Fruit fly (Drosophila melanogaster): ENCODE measurements around the gene CG4053.

CG4053 gene

DNA sequence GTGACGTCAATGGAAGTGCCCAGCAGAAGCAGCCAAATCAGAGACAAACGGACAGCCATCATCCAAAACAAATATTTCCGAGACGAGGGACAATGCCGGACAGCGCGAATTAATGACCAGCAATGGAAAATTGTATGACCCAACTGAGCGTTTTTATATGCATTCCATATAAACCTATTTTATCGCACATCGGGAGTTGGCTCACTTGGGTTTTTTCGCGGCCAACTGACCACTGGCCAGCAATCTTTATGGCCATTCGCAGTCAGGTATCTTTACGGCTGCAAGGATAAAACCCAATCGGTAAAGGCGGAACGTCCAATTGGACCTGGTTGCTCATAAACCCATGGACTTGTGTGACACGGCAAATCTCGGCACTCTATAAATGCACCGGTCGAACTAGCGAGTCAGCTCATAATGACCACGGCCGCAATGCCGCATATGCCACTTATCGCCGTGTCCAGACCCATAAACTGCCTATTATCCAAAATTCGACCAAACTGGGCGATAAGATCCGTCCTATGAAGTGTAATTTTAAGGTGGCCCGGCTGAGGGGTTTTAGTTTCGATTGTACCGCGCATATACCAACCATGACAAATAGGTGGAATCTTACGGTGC is at the start of gene CG4053, which contains the start of gene CG31266:
Gene CG4053, minus strand, starts transcription at position 101 of the 615 bp plus-strand sequence.
Gene CG31266, plus strand, starts transcription at position 565 of the 615 bp plus-strand sequence.
- no peak for TF ChIP-seq h (optimal IDR thresholded peaks at IDR 0.05)
- TF ChIP-seq ttk (optimal IDR thresholded peaks at IDR 0.05): no peak
- no peak for TF ChIP-seq Myc (optimal IDR thresholded peaks at IDR 0.05)
- TF ChIP-seq Sin3A (optimal IDR thresholded peaks at IDR 0.05): no peak
- no peak for TF ChIP-seq insv (optimal IDR thresholded peaks at IDR 0.05)
- TF ChIP-seq psq (optimal IDR thresholded peaks at IDR 0.05): no peak

DNA sequence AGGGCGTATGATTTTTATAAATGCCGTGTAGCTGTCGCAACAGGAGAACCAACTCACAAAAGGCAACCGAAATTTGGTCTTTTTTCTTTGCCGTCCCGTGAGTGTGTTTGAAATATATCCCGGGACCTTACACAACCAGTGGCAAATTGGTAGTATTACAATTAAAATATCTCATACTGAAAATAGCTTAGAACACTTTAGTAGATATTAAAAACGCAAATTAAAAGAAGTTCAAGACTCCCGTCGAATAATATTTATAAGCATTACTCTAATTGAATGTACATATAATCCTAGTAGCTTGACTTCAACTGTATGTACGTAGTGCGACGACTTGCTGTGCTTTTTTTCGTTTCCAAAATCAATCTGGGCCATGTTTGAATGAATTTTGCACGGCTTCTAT is 46.1 kb upstream of the CG4053 start:
- TF ChIP-seq ttk (optimal IDR thresholded peaks at IDR 0.05) (no peak), insv (optimal IDR thresholded peaks at IDR 0.05) (no peak), Sin3A (optimal IDR thresholded peaks at IDR 0.05) (no peak), psq (optimal IDR thresholded peaks at IDR 0.05) (no peak), h (optimal IDR thresholded peaks at IDR 0.05) (no peak), Myc (optimal IDR thresholded peaks at IDR 0.05) (no peak)

DNA sequence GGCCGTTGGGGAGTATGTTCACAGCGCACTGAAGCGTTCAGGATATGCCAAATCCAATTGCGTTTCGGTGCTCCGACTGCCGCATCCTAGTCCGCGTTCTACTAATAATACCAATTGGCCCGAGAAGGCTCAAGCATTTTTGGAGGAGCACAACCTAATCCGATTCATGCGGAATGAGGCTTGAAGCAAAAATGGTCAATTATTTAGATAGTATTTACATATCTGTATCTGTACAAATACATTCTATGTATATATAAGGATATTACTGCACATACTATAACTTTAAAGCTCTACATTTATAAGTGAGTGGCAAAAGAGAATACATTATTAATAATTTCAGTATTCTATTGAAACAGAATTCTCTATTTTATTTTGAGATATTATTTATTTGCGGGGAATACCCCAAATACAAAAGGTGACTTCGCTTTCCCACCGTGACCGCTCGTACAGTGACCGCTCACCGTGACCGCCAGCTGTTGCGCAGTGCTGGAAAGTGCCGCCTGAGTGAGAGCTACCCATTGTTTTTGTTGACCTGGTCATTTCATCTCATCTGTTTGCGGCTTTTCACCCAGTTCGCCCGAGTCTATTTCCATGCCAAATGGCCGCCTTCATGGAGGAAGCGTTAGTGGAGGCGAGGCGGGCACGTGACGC is 19.5 kb upstream of the CG4053 start, which contains the start of gene CG5292:
Gene CG5292, plus strand, starts transcription at position 486 of the 651 bp plus-strand sequence.
- TF ChIP-seq Sin3A (optimal IDR thresholded peaks at IDR 0.05): no peak
- no peak for TF ChIP-seq Myc (optimal IDR thresholded peaks at IDR 0.05)
- TF ChIP-seq h (optimal IDR thresholded peaks at IDR 0.05): no peak
- TF ChIP-seq insv (optimal IDR thresholded peaks at IDR 0.05): no peak
- TF ChIP-seq psq (optimal IDR thresholded peaks at IDR 0.05): no peak
- TF ChIP-seq ttk (optimal IDR thresholded peaks at IDR 0.05): no peak

DNA sequence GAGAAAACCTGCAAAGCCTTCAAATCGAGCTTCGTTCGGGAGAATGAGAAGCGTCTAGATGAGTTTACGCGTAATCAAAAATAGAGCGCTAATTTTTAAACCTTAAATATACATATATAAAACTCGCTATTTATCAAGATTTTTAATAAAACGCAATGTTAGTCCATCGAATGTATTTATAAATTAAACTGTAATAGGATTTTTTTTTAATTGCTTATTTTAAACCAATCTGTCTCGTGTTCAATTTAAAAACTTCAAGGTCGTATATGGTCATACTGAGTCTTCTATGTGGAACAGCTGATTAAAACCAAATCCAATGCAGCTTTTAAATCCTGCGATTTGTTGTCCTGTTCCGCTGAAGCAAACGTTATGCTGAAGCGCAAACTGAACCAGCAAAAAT is 18.3 kb upstream of the CG4053 start, which contains the start of gene Smug:
Gene Smug, plus strand, starts transcription at position 301 of the 400 bp plus-strand sequence.
- TF ChIP-seq Sin3A (optimal IDR thresholded peaks at IDR 0.05) (no peak), ttk (optimal IDR thresholded peaks at IDR 0.05) (no peak), Myc (optimal IDR thresholded peaks at IDR 0.05) (no peak), psq (optimal IDR thresholded peaks at IDR 0.05) (no peak), h (optimal IDR thresholded peaks at IDR 0.05) (no peak)

DNA sequence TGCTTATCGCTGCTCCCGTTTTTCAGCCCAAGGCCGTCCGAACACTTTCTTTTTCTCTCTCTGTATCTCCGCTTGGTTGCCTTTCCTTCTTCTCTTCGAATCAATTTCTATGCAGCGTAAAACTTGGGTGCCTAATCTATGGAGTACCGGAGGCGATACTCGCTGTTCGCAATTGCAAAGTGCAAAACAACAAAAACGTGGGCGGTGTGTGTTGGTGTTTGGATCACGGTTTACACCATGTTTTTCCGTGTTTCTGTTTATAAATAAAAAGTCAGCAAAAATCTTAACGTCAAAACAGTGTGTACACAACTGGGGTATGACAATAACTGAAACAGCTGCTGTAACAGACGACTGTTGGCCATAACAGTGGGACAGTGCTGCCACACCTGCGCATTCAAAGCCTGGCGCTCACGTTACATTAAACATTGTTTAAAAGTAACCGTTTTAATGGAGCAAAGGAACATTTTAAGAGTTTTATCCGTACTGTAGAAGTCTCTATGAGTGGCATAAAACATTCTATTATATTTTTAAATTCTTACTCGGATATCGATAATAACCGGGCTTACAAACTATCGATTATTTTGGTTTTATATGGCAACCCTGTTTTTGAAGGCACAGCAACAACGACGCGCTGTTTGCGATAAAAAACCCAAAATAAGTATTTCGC is 17.2 kb upstream of the CG4053 start, which contains the start of the genes m-cup and Det:
Gene m-cup, minus strand, starts transcription at position 333 of the 667 bp plus-strand sequence.
Gene Det, plus strand, starts transcription at position 588 of the 667 bp plus-strand sequence.
- TF ChIP-seq ttk (optimal IDR thresholded peaks at IDR 0.05): no peak
- TF ChIP-seq insv (optimal IDR thresholded peaks at IDR 0.05): no peak
- no peak for TF ChIP-seq h (optimal IDR thresholded peaks at IDR 0.05)
- no peak for TF ChIP-seq Myc (optimal IDR thresholded peaks at IDR 0.05)
- TF ChIP-seq psq (optimal IDR thresholded peaks at IDR 0.05): no peak
- no peak for TF ChIP-seq Sin3A (optimal IDR thresholded peaks at IDR 0.05)

DNA sequence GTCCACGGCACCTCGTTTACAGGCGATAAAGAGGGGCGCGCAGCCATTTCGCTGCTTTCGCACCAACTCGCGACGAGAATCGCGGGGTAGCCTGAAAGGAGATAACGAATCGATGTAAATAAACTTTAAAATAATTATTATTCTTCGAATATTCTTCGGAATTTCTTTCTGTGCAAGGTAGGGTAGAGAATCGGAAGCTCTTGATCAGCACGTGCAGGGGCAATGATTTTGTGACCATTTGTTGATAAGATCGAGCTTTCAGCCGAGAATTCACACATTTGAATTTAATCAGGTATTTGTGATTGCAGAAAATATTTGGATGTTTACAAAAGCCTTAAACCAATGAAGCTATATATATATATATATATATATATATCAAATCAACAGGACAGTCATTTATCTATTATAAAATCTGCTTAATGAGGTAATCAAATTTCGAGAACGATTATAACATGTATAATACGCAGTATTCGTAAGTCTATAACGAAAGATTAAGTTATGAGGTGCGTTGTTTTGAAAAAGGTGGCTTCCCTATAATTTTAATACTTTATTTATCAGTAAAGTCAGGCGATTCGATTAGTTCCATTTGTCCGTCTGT is 15.7 kb upstream of the CG4053 start:
- no peak for TF ChIP-seq ttk (optimal IDR thresholded peaks at IDR 0.05)
- TF ChIP-seq psq (optimal IDR thresholded peaks at IDR 0.05): no peak
- no peak for TF ChIP-seq Sin3A (optimal IDR thresholded peaks at IDR 0.05)
- no peak for TF ChIP-seq Myc (optimal IDR thresholded peaks at IDR 0.05)
- no peak for TF ChIP-seq insv (optimal IDR thresholded peaks at IDR 0.05)
- TF ChIP-seq h (optimal IDR thresholded peaks at IDR 0.05): no peak

DNA sequence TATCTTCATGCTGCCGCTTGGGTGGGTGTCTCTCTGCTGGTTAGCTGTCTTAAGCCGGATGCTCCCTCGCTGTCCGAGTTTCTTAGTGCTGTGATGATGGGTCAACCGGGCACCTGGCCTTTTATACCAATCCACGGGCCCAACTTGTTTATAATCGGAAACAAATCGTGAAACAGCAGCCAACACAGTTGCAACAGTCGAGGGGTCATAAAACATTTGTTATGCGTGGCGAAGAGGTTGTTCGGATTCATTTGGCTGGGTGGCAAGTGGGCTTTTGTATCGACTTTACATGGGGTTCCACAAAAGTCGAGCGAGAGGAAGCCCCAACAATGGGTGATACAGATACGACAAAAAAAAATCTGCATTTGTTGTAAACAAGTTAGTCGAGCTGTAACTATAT is 10.3 kb upstream of the CG4053 start, which contains the start of gene TwdlW:
Gene TwdlW, minus strand, starts transcription at position 101 of the 400 bp plus-strand sequence.
- TF ChIP-seq psq (optimal IDR thresholded peaks at IDR 0.05) (no peak), ttk (optimal IDR thresholded peaks at IDR 0.05) (no peak), h (optimal IDR thresholded peaks at IDR 0.05) (no peak), insv (optimal IDR thresholded peaks at IDR 0.05) (no peak), Sin3A (optimal IDR thresholded peaks at IDR 0.05) (no peak), Myc (optimal IDR thresholded peaks at IDR 0.05) (no peak)

DNA sequence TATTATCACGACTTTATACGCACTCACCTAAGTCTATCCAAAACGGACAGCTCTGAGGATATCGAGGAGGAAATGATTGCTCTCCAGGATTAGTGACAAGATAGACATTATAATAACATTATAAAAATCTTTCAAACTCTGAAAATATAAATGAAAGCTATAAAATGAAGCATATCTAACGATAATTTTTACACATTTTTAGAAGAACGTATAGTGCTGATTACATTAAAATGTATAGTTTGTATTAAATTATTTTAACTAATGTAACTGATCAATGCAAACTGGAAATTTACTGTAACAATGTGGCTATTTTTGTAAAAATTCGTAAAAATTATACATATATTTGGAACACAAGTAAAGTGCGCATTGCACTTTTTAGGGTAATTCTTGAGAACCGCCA is 6.7 kb upstream of the CG4053 start, which contains the start of gene CG5265:
Gene CG5265, plus strand, starts transcription at position 301 of the 400 bp plus-strand sequence.
- TF ChIP-seq psq (optimal IDR thresholded peaks at IDR 0.05) (no peak), h (optimal IDR thresholded peaks at IDR 0.05) (no peak), insv (optimal IDR thresholded peaks at IDR 0.05) (no peak), Sin3A (optimal IDR thresholded peaks at IDR 0.05) (no peak), ttk (optimal IDR thresholded peaks at IDR 0.05) (no peak), Myc (optimal IDR thresholded peaks at IDR 0.05) (no peak)

DNA sequence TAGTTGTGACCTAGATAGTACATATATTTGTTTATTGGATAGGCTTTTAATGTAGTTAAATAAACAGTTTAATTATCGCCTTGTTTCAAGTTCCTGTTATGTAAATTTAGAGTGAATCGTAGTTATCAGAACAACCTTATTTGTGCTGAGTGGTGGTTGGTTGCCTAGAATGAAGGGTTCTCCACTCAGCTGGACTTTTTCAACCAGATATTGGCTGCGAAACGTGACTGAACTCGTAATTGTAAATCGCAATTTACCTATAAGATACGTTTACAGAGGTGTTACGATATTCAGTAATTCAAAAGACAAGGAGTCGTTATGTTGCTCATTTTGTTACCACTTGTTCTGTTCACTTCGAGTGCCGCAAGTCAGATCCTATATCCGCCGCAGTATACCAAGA is 5.6 kb upstream of the CG4053 start, which contains the start of gene CG5255:
Gene CG5255, plus strand, starts transcription at position 301 of the 400 bp plus-strand sequence.
- no peak for TF ChIP-seq ttk (optimal IDR thresholded peaks at IDR 0.05)
- no peak for TF ChIP-seq Myc (optimal IDR thresholded peaks at IDR 0.05)
- TF ChIP-seq psq (optimal IDR thresholded peaks at IDR 0.05): no peak
- no peak for TF ChIP-seq h (optimal IDR thresholded peaks at IDR 0.05)
- no peak for TF ChIP-seq Sin3A (optimal IDR thresholded peaks at IDR 0.05)
- no peak for TF ChIP-seq insv (optimal IDR thresholded peaks at IDR 0.05)

DNA sequence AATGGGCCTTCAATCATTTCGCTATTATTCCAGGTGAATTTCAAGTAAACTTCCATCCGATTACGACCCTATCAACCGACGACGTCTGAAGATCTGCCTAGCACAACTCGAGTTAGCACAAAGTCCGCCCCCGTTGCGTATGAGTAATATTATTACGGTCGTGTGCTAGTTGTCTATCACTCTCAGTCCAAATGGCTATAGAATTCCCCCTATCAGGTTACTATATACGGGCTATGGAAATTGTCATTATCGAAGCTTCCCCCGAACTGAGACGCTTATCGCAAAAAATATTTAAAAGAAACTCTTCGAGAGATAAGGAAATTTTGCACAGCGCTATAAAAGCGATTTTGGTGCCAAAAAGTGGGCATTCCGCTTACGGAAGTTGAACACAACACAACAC is 3.7 kb upstream of the CG4053 start, which contains the start of gene CG5246:
Gene CG5246, plus strand, starts transcription at position 365 of the 400 bp plus-strand sequence.
- TF ChIP-seq ttk (optimal IDR thresholded peaks at IDR 0.05) (no peak), h (optimal IDR thresholded peaks at IDR 0.05) (no peak), Myc (optimal IDR thresholded peaks at IDR 0.05) (no peak), Sin3A (optimal IDR thresholded peaks at IDR 0.05) (no peak), psq (optimal IDR thresholded peaks at IDR 0.05) (no peak), insv (optimal IDR thresholded peaks at IDR 0.05) (no peak)

DNA sequence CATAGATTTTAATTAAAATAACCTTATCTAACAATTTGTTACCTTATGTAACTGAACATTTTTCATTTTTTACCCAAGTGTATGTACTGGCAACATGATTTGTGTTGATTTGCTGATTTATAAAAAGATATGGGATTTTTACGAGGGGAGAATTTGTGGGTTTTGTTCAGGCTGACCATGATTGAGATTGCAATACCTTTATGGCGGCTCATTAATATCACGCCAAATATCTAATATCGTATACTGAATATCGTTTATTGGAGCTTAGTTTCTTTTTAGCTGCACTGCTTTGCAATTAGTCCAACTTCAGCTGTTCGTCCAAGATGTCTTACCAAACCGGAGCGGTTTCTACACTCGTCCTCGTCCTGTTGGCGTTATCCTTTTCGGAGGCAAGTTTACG is 1.9 kb upstream of the CG4053 start, which contains the start of gene CG31267:
Gene CG31267, plus strand, starts transcription at position 301 of the 400 bp plus-strand sequence.
- TF ChIP-seq insv (optimal IDR thresholded peaks at IDR 0.05): no peak
- no peak for TF ChIP-seq h (optimal IDR thresholded peaks at IDR 0.05)
- TF ChIP-seq Sin3A (optimal IDR thresholded peaks at IDR 0.05): no peak
